Worm (Caenorhabditis elegans) whole organism, late embryonic: Measurements from ENCODE around the gene D1053.3.
A peak's percentile ranks its signal among the peaks of the same experiment; 100 is the strongest.

Experiments
- C08G9.2 ChIP-seq: sonication (generic microtip); optimal IDR thresholded peaks from 2 replicates; lab custom pipeline; 2016; ENCODE audit warnings: mild to moderate bottlenecking, missing genetic modification characterization, moderate library complexity, missing compliant biosample characterization
- F13H6.1 ChIP-seq: sonication (generic microtip); optimal IDR thresholded peaks from 2 replicates; lab custom pipeline; 2016; ENCODE audit warnings: missing genetic modification characterization, missing compliant biosample characterization
- ahr-1 ChIP-seq: sonication (generic microtip); optimal IDR thresholded peaks from 2 replicates; lab custom pipeline; 2016; ENCODE audit warnings: missing genetic modification characterization, missing compliant biosample characterization
- ama-1 ChIP-seq: fragments of 150-350 bp; optimal IDR thresholded peaks from 2 replicates; lab custom pipeline; 2014
- ceh-18 ChIP-seq: sonication (generic microtip); optimal IDR thresholded peaks from 2 replicates; lab custom pipeline; 2016; ENCODE audit warnings: missing genetic modification characterization, missing compliant biosample characterization
- ceh-19 ChIP-seq: fragments of 200-800 bp; sonication (Bioruptor generic); optimal IDR thresholded peaks from 2 replicates; lab custom pipeline; 2018; ENCODE audit warnings: mild to moderate bottlenecking, missing genetic modification characterization, missing compliant biosample characterization
- ceh-2 ChIP-seq: sonication (generic microtip); optimal IDR thresholded peaks from 2 replicates; lab custom pipeline; 2016; ENCODE audit warnings: missing genotype, missing genetic modification characterization, missing compliant biosample characterization
- ceh-31 ChIP-seq: sonication (generic microtip); optimal IDR thresholded peaks from 2 replicates; lab custom pipeline; 2016; ENCODE audit warnings: missing genetic modification characterization, missing compliant biosample characterization
- ceh-45 ChIP-seq: fragments of 200-800 bp; sonication (Bioruptor generic); IDR thresholded peaks from 2 replicates; pipeline ENCODE4 v1.3.6; 2022; ENCODE audit warnings: missing genetic modification reagents, missing genetic modification characterization, missing compliant biosample characterization
- ceh-48 ChIP-seq: sonication (generic microtip); optimal IDR thresholded peaks from 2 replicates; lab custom pipeline; 2016; ENCODE audit warnings: missing genetic modification characterization, inconsistent platforms, missing compliant biosample characterization
- ceh-6 ChIP-seq: fragments of 200-800 bp; sonication (Bioruptor generic); optimal IDR thresholded peaks from 2 replicates; lab custom pipeline; 2018; ENCODE audit warnings: mild to moderate bottlenecking, missing genetic modification characterization, missing compliant biosample characterization
- ceh-9 ChIP-seq: sonication (generic microtip); optimal IDR thresholded peaks from 2 replicates; lab custom pipeline; 2016; ENCODE audit warnings: mild to moderate bottlenecking, missing genetic modification characterization, inconsistent platforms, missing compliant biosample characterization
- dmd-4 ChIP-seq: sonication (generic microtip); optimal IDR thresholded peaks from 2 replicates; lab custom pipeline; 2016; ENCODE audit warnings: borderline replicate concordance, missing genetic modification characterization, missing compliant biosample characterization
- dve-1 ChIP-seq: sonication (generic microtip); optimal IDR thresholded peaks from 2 replicates; lab custom pipeline; 2017; ENCODE audit warnings: antibody characterized with exemption, mild to moderate bottlenecking, missing genetic modification characterization, missing compliant biosample characterization
- elt-2 ChIP-seq: sonication (generic microtip); optimal IDR thresholded peaks from 2 replicates; lab custom pipeline; 2016; ENCODE audit warnings: missing genetic modification reagents, missing genetic modification characterization, missing compliant biosample characterization
- elt-4 ChIP-seq: sonication (generic microtip); optimal IDR thresholded peaks from 2 replicates; lab custom pipeline; 2016; ENCODE audit warnings: missing genetic modification characterization, missing compliant biosample characterization
- fkh-10 ChIP-seq: fragments of 150-350 bp; optimal IDR thresholded peaks from 2 replicates; lab custom pipeline; 2014; ENCODE audit warnings: missing biosample characterization, missing genetic modification reagents, missing genetic modification characterization
- fkh-6 ChIP-seq: sonication (generic microtip); optimal IDR thresholded peaks from 2 replicates; lab custom pipeline; 2016; ENCODE audit warnings: missing genetic modification characterization, missing compliant biosample characterization
- hlh-13 ChIP-seq: fragments of 200-800 bp; sonication (Bioruptor generic); optimal IDR thresholded peaks from 2 replicates; lab custom pipeline; 2018; ENCODE audit warnings: mild to moderate bottlenecking, missing genetic modification characterization, missing compliant biosample characterization
- hlh-15 ChIP-seq: sonication (generic microtip); optimal IDR thresholded peaks from 2 replicates; lab custom pipeline; 2016; ENCODE audit warnings: missing genetic modification characterization, missing compliant biosample characterization
- hlh-30 ChIP-seq: sonication (generic microtip); optimal IDR thresholded peaks from 2 replicates; lab custom pipeline; 2017; ENCODE audit warnings: antibody characterized with exemption, missing genetic modification characterization, missing compliant biosample characterization; ENCODE audit not compliant: insufficient read depth
- nfya-1 ChIP-seq: sonication (generic microtip); optimal IDR thresholded peaks from 2 replicates; lab custom pipeline; 2017; ENCODE audit warnings: missing genetic modification characterization, mild to moderate bottlenecking, missing compliant biosample characterization, antibody characterized with exemption, moderate library complexity
- nhr-232 ChIP-seq: sonication (generic microtip); optimal IDR thresholded peaks from 2 replicates; lab custom pipeline; 2016; ENCODE audit warnings: missing genetic modification characterization, missing compliant biosample characterization
- pat-9 ChIP-seq: fragments of 200-800 bp; sonication (Bioruptor generic); optimal IDR thresholded peaks from 2 replicates; lab custom pipeline; 2018; ENCODE audit warnings: mild to moderate bottlenecking, missing genetic modification characterization, moderate library complexity, missing compliant biosample characterization
- pax-1 ChIP-seq: fragments of 150-350 bp; optimal IDR thresholded peaks from 2 replicates; lab custom pipeline; 2014; ENCODE audit warnings: missing biosample characterization, missing genetic modification characterization
- pha-4 ChIP-seq: fragments of 150-350 bp; optimal IDR thresholded peaks from 2 replicates; lab custom pipeline; 2018; ENCODE audit warnings: missing biosample characterization, missing genetic modification reagents, missing genetic modification characterization
- pqm-1 ChIP-seq: sonication (generic microtip); optimal IDR thresholded peaks from 2 replicates; lab custom pipeline; 2016; ENCODE audit warnings: missing genetic modification characterization, missing compliant biosample characterization
- pros-1 ChIP-seq: fragments of 150-350 bp; optimal IDR thresholded peaks from 2 replicates; lab custom pipeline; 2014; ENCODE audit warnings: missing biosample characterization, missing genetic modification reagents, missing genetic modification characterization
- ref-2 ChIP-seq: sonication (generic microtip); optimal IDR thresholded peaks from 2 replicates; lab custom pipeline; 2016; ENCODE audit warnings: missing genetic modification characterization, missing compliant biosample characterization
- rnt-1 ChIP-seq: sonication (generic microtip); optimal IDR thresholded peaks from 2 replicates; lab custom pipeline; 2016; ENCODE audit warnings: missing genetic modification characterization, missing compliant biosample characterization
- sdc-2 ChIP-seq: sonication (generic microtip); optimal IDR thresholded peaks from 2 replicates; lab custom pipeline; 2016; ENCODE audit warnings: missing genotype, missing genetic modification characterization, missing compliant biosample characterization
- sox-2 ChIP-seq: fragments of 200-800 bp; sonication (Bioruptor generic); IDR thresholded peaks from 2 replicates; pipeline ENCODE4 v1.3.6; 2022; ENCODE audit warnings: missing genetic modification reagents, missing genetic modification characterization, missing compliant biosample characterization
- tbx-7 ChIP-seq: sonication (generic microtip); optimal IDR thresholded peaks from 2 replicates; lab custom pipeline; 2016; ENCODE audit warnings: missing genotype, missing genetic modification characterization, missing compliant biosample characterization
- ttx-3 ChIP-seq: sonication (generic microtip); optimal IDR thresholded peaks from 2 replicates; lab custom pipeline; 2016; ENCODE audit warnings: missing genetic modification reagents, missing genetic modification characterization, missing compliant biosample characterization
- unc-42 ChIP-seq: sonication (generic microtip); optimal IDR thresholded peaks from 2 replicates; lab custom pipeline; 2016; ENCODE audit warnings: missing genotype, missing genetic modification characterization, missing compliant biosample characterization
- unc-86 ChIP-seq: sonication (generic microtip); optimal IDR thresholded peaks from 2 replicates; lab custom pipeline; 2016; ENCODE audit warnings: missing genetic modification characterization, missing compliant biosample characterization

Gene D1053.3

ce11 chrX:11743723-11744122 lies 6.8 kb upstream of the D1053.3 start:
- TF ChIP-seq ceh-31 (tag; lab: Kevin White, UChicago) = peak; percentile 16
- no peak for TF ChIP-seq fkh-10 (GFP tag; lab: Kevin White, UChicago)
- TF ChIP-seq ttx-3 (tag; lab: Kevin White, UChicago) = no peak
- no peak for TF ChIP-seq sdc-2 (tag; lab: Kevin White, UChicago)
- no peak for TF ChIP-seq ceh-45 (GFP tag; lab: Robert Waterston, UW)
- TF ChIP-seq tbx-7 (tag; lab: Kevin White, UChicago) = no peak
- no peak for TF ChIP-seq ama-1 (lab: Kevin White, UChicago)
- no peak for TF ChIP-seq ceh-2
- no peak for TF ChIP-seq pqm-1 (tag; lab: Kevin White, UChicago)
- no peak for TF ChIP-seq pros-1 (tag; lab: Kevin White, UChicago)
- peak; percentile 66 for TF ChIP-seq unc-42 (tag; lab: Kevin White, UChicago)
- no peak for TF ChIP-seq dve-1
- TF ChIP-seq pat-9 = no peak
- no peak for TF ChIP-seq F13H6.1 (tag; lab: Kevin White, UChicago)
- TF ChIP-seq pax-1 (tag; lab: Kevin White, UChicago) = no peak
- no peak for TF ChIP-seq hlh-13 (GFP tag; lab: Kevin White, UChicago)
- TF ChIP-seq ceh-6 (GFP tag; lab: Kevin White, UChicago) = no peak
- no peak for TF ChIP-seq rnt-1
- TF ChIP-seq, all 69 proteins: peak for 2

- TF ChIP-seq hlh-30 (tag; lab: Kevin White, UChicago) (peak; percentile 1), elt-2 (peak; percentile 43), ref-2 (tag; lab: Kevin White, UChicago) (no peak)
- TF ChIP-seq, all 69 proteins: peak for 2
These were observed 1.7 kb upstream of the D1053.3 start, which contains the start of gene nspa-9 for ce11 chrX:11738602-11739100. Gene nspa-9, plus strand, starts transcription at chrX:11739050.

- TF ChIP-seq ahr-1 (tag; lab: Kevin White, UChicago) (no peak), ceh-48 (no peak), nfya-1 (tag; lab: Kevin White, UChicago) (no peak), ceh-9 (no peak), pat-9 (no peak), ceh-19 (GFP tag; lab: Kevin White, UChicago) (no peak), sdc-2 (tag; lab: Kevin White, UChicago) (no peak), dmd-4 (tag; lab: Kevin White, UChicago) (no peak), pros-1 (tag; lab: Kevin White, UChicago) (no peak), pax-1 (tag; lab: Kevin White, UChicago) (no peak), ceh-18 (tag; lab: Kevin White, UChicago) (no peak)
These were observed 2.8 kb downstream of the D1053.3 start for ce11 chrX:11734110-11734509.

ce11 chrX:11732752-11733151 lies 4.2 kb downstream of the D1053.3 start:
- no peak for TF ChIP-seq pha-4 (tag; lab: Kevin White, UChicago)
- no peak for TF ChIP-seq C08G9.2 (tag; lab: Kevin White, UChicago)
- no peak for TF ChIP-seq tbx-7 (tag; lab: Kevin White, UChicago)
- no peak for TF ChIP-seq sox-2 (GFP tag; lab: Robert Waterston, UW)
- TF ChIP-seq, all 69 proteins: peak for 0

ce11 chrX:11727761-11728160 lies 9.2 kb downstream of the D1053.3 start, which contains the start of the genes gst-42 and D1053.2:
Gene gst-42, minus strand, starts transcription at chrX:11727936.
Gene D1053.2, plus strand, starts transcription at chrX:11728151.
- TF ChIP-seq elt-2 (peak; percentile 72), nhr-232 (tag; lab: Kevin White, UChicago) (no peak), fkh-6 (tag; lab: Kevin White, UChicago) (no peak), unc-86 (tag; lab: Kevin White, UChicago) (no peak), hlh-30 (tag; lab: Kevin White, UChicago) (peak; percentile 4), hlh-15 (tag; lab: Kevin White, UChicago) (no peak), elt-4 (no peak)
